Fruit fly (Drosophila melanogaster) Kc167 (cell line): ENCODE data around the gene ocn.

ENCODE experiments used
- Myc ChIP-seq: fragments of >200 bp; optimal IDR thresholded peaks from 2 replicates; lab custom pipeline; 2017; ENCODE audit warnings: missing external identifiers
- psq ChIP-seq: fragments of >200 bp; optimal IDR thresholded peaks from 2 replicates; lab custom pipeline; 2017; ENCODE audit warnings: missing external identifiers

DNA sequence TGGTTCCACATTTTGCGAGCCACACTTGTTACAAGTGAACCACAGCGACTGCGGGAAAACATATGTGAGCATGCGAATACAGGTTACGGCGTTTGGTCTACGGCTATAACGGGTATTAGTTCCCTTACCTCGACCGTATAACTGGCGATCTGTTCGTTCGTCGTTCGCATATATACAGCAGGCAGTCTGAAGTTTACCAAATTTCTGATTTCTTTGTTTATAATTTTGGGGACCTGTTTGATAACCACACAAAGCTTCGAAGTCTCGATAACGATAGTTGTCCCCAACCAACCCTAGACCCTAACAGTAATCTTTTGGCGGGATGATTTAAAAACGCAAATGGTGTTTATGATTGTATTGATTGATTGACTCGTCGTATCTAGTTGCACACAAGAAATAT is 44.4 kb downstream of the ocn start, which contains the start of gene Acph-1:
- TF ChIP-seq psq (lab: Kevin White, UChicago), result no peak
- TF ChIP-seq Myc, result no peak
